Fruit fly (Drosophila melanogaster) whole organism, embryonic: ENCODE measurements around the gene CG3909.

Experiments used
- Adf1 ChIP-seq: fragments of 200-800 bp; sonication (Bioruptor generic); IDR thresholded peaks from 2 replicates; pipeline ENCODE4 v1.3.6; 2022; ENCODE audit warnings: missing biosample characterization, missing genetic modification characterization
- BEAF-32 ChIP-seq: fragments of 200-800 bp; sonication (Bioruptor generic); optimal IDR thresholded peaks from 3 replicates; lab custom pipeline; 2017; ENCODE audit warnings: missing biosample characterization, missing genetic modification characterization, mild to moderate bottlenecking, moderate library complexity, missing genetic modification reagents
- CG10321 ChIP-seq: fragments of 200-800 bp; sonication (Bioruptor generic); IDR thresholded peaks from 2 replicates; pipeline ENCODE4 v1.3.6; 2022; ENCODE audit warnings: missing biosample characterization, missing genetic modification characterization
- CG12769 ChIP-seq: fragments of 200-800 bp; sonication (Bioruptor generic); optimal IDR thresholded peaks from 2 replicates; lab custom pipeline; 2019; ENCODE audit warnings: missing biosample characterization, mild to moderate bottlenecking, missing genetic modification characterization, moderate library complexity
- CG13287 ChIP-seq: fragments of 200-800 bp; sonication (Bioruptor generic); IDR thresholded peaks from 2 replicates; pipeline ENCODE4 v1.3.6; 2022; ENCODE audit warnings: missing biosample characterization, missing genetic modification characterization; ENCODE audit not compliant: partially characterized antibody
- CG14050 ChIP-seq: fragments of 200-800 bp; sonication (Bioruptor generic); IDR thresholded peaks from 3 replicates; pipeline ENCODE4 v1.3.6; 2022; ENCODE audit warnings: missing biosample characterization, missing genetic modification characterization
- CG15479 ChIP-seq: fragments of 200-800 bp; sonication (Bioruptor generic); optimal IDR thresholded peaks from 3 replicates; lab custom pipeline; 2019; ENCODE audit warnings: missing biosample characterization, mild to moderate bottlenecking, missing genetic modification characterization, moderate library complexity
- CG1602 ChIP-seq: fragments of 200-800 bp; sonication (Bioruptor generic); optimal IDR thresholded peaks from 3 replicates; lab custom pipeline; 2016; ENCODE audit warnings: missing biosample characterization, missing genetic modification characterization
- CG1832 ChIP-seq: fragments of 200-800 bp; sonication (Bioruptor generic); optimal IDR thresholded peaks from 2 replicates; lab custom pipeline; 2017; ENCODE audit warnings: missing biosample characterization, mild to moderate bottlenecking, missing genetic modification characterization, inconsistent platforms
- CG34224 ChIP-seq: fragments of 200-800 bp; sonication (Bioruptor generic); IDR thresholded peaks from 3 replicates; pipeline ENCODE4 v1.3.6; 2022; ENCODE audit warnings: missing biosample characterization, missing genetic modification characterization; ENCODE audit not compliant: partially characterized antibody
- CG34422 ChIP-seq: fragments of 200-800 bp; sonication (Bioruptor generic); IDR thresholded peaks from 3 replicates; pipeline ENCODE4 v1.3.6; 2022; ENCODE audit warnings: missing biosample characterization, missing genetic modification characterization
- D19B ChIP-seq: fragments of 200-800 bp; sonication (Bioruptor generic); optimal IDR thresholded peaks from 2 replicates; lab custom pipeline; 2017; ENCODE audit warnings: missing biosample characterization, mild to moderate bottlenecking, missing genetic modification characterization
- Deaf1 ChIP-seq: fragments of 200-800 bp; optimal IDR thresholded peaks from 3 replicates; lab custom pipeline; 2019; ENCODE audit warnings: missing biosample characterization, mild to moderate bottlenecking, missing genetic modification characterization, moderate library complexity
- Doc3 ChIP-seq: fragments of 200-800 bp; sonication (Bioruptor generic); IDR thresholded peaks from 3 replicates; pipeline ENCODE4 v1.3.6; 2022; ENCODE audit warnings: missing biosample characterization, missing genetic modification characterization; ENCODE audit not compliant: partially characterized antibody
- ERR ChIP-seq: fragments of 200-800 bp; sonication (Bioruptor generic); optimal IDR thresholded peaks from 2 replicates; lab custom pipeline; 2016; ENCODE audit warnings: missing biosample characterization, missing genetic modification characterization
- Eip74EF ChIP-seq, 2 experiments: fragments of 200-800 bp in 1 of 2; fragments of >200 bp in 1 of 2; sonication (Bioruptor generic) in 1 of 2; optimal IDR thresholded peaks; 2 replicates each; lab custom pipeline; 2017 to 2019; ENCODE audit warnings: missing biosample characterization in 2 of 2, missing genetic modification characterization in 2 of 2, mild to moderate bottlenecking in 1 of 2, moderate library complexity in 1 of 2
- Ets97D ChIP-seq: fragments of 200-800 bp; sonication (Bioruptor generic); optimal IDR thresholded peaks from 3 replicates; lab custom pipeline; 2016; ENCODE audit warnings: missing biosample characterization, missing genetic modification characterization
- Fer1 ChIP-seq: fragments of 200-800 bp; sonication (Bioruptor generic); optimal IDR thresholded peaks from 2 replicates; lab custom pipeline; 2017; ENCODE audit warnings: missing biosample characterization, mild to moderate bottlenecking, missing genetic modification characterization
- HmgZ ChIP-seq: fragments of 200-800 bp; sonication (Bioruptor generic); optimal IDR thresholded peaks from 2 replicates; lab custom pipeline; 2018; ENCODE audit warnings: missing biosample characterization, mild to moderate bottlenecking, missing genetic modification characterization
- Hr51 ChIP-seq, 2 experiments: fragments of 200-800 bp; sonication (Bioruptor generic); optimal IDR thresholded peaks; 2 replicates in 1 of 2; 3 replicates in 1 of 2; lab custom pipeline; 2016 to 2018; ENCODE audit warnings: missing biosample characterization in 2 of 2, missing genetic modification characterization in 2 of 2, mild to moderate bottlenecking in 1 of 2, moderate library complexity in 1 of 2
- Med ChIP-seq: fragments of 200-800 bp; sonication (Bioruptor generic); peaks from one replicate; lab custom pipeline; 2016; ENCODE audit warnings: missing biosample characterization, missing genetic modification characterization, mild to moderate bottlenecking, inconsistent platforms, moderate library complexity
- Nf-YC ChIP-seq: fragments of 200-800 bp; optimal IDR thresholded peaks from 3 replicates; lab custom pipeline; 2019; ENCODE audit warnings: missing biosample characterization, mild to moderate bottlenecking, missing genetic modification characterization, moderate library complexity
- Opbp ChIP-seq: fragments of 200-800 bp; sonication (Bioruptor generic); IDR thresholded peaks from 3 replicates; pipeline ENCODE4 v1.3.6; 2022; ENCODE audit warnings: missing biosample characterization, missing genetic modification characterization; ENCODE audit not compliant: partially characterized antibody
- Trl ChIP-seq, 3 experiments: fragments of >200 bp in 2 of 3; fragments of 200-800 bp in 1 of 3; sonication (Bioruptor generic) in 1 of 3; optimal IDR thresholded peaks; 2 replicates in 1 of 3; 3 replicates in 2 of 3; lab custom pipeline; 2016 to 2017; ENCODE audit warnings: missing biosample characterization in 1 of 3, missing genetic modification characterization in 1 of 3
- cad ChIP-seq: fragments of >200 bp; optimal IDR thresholded peaks from 2 replicates; lab custom pipeline; 2017; ENCODE audit warnings: missing biosample characterization, missing genetic modification characterization
- cg ChIP-seq: fragments of 200-800 bp; sonication (Bioruptor generic); optimal IDR thresholded peaks from 3 replicates; lab custom pipeline; 2019; ENCODE audit warnings: missing biosample characterization, mild to moderate bottlenecking, missing genetic modification characterization, moderate library complexity
- chinmo ChIP-seq: fragments of 200-800 bp; sonication (Bioruptor generic); IDR thresholded peaks from 4 replicates; pipeline ENCODE4 v1.3.6; 2022; ENCODE audit warnings: missing biosample characterization, missing genetic modification characterization; ENCODE audit not compliant: partially characterized antibody
- corto ChIP-seq: fragments of 200-800 bp; sonication (Bioruptor generic); optimal IDR thresholded peaks from 2 replicates; lab custom pipeline; 2016; ENCODE audit warnings: missing biosample characterization, mild to moderate bottlenecking, missing genetic modification characterization, moderate library complexity
- ewg ChIP-seq: fragments of 200-800 bp; sonication (Bioruptor generic); optimal IDR thresholded peaks from 3 replicates; lab custom pipeline; 2017; ENCODE audit warnings: mild to moderate bottlenecking, missing biosample characterization, missing genetic modification reagents, missing genetic modification characterization
- ftz-f1 ChIP-seq: fragments of 200-800 bp; sonication (Bioruptor generic); optimal IDR thresholded peaks from 2 replicates; lab custom pipeline; 2016; ENCODE audit warnings: missing biosample characterization, missing genetic modification characterization
- hkb ChIP-seq, 2 experiments: fragments of 200-800 bp in 1 of 2; fragments of >200 bp in 1 of 2; sonication (Bioruptor generic) in 1 of 2; IDR thresholded peaks in 1 of 2; optimal IDR thresholded peaks in 1 of 2; 2 replicates each; pipeline versions ENCODE4 v1.3.6 to Lab custom; 2017 to 2022; ENCODE audit warnings: missing biosample characterization in 1 of 2, missing genetic modification characterization in 1 of 2
- klu ChIP-seq: fragments of 200-800 bp; sonication (Bioruptor generic); IDR thresholded peaks from 2 replicates; pipeline ENCODE4 v1.3.6; 2022; ENCODE audit warnings: missing biosample characterization, missing genetic modification characterization
- lbe ChIP-seq: fragments of 200-800 bp; sonication (Bioruptor generic); optimal IDR thresholded peaks from 2 replicates; lab custom pipeline; 2016; ENCODE audit warnings: missing biosample characterization, mild to moderate bottlenecking, missing genetic modification characterization
- nom ChIP-seq: fragments of 200-800 bp; sonication (Bioruptor generic); optimal IDR thresholded peaks from 2 replicates; lab custom pipeline; 2017; ENCODE audit warnings: missing biosample characterization, missing genetic modification characterization, mild to moderate bottlenecking, moderate library complexity, missing genetic modification reagents
- oc ChIP-seq: fragments of 200-800 bp; sonication (Bioruptor generic); optimal IDR thresholded peaks from 2 replicates; lab custom pipeline; 2018; ENCODE audit warnings: missing biosample characterization, mild to moderate bottlenecking, missing genetic modification characterization, moderate library complexity
- onecut ChIP-seq: fragments of 200-800 bp; sonication (Bioruptor generic); IDR thresholded peaks from 2 replicates; pipeline ENCODE4 v1.3.6; 2022; ENCODE audit warnings: missing biosample characterization, missing genetic modification characterization
- pita ChIP-seq: fragments of 200-800 bp; sonication (Bioruptor generic); optimal IDR thresholded peaks from 2 replicates; lab custom pipeline; 2017; ENCODE audit warnings: missing biosample characterization, mild to moderate bottlenecking, missing genetic modification characterization
- scrt ChIP-seq: fragments of 200-800 bp; sonication (Bioruptor generic); optimal IDR thresholded peaks from 2 replicates; lab custom pipeline; 2018; ENCODE audit warnings: missing biosample characterization, mild to moderate bottlenecking, missing genetic modification characterization, moderate library complexity
- sd ChIP-seq: fragments of 200-800 bp; sonication (Bioruptor generic); optimal IDR thresholded peaks from 3 replicates; lab custom pipeline; 2018; ENCODE audit warnings: missing biosample characterization, mild to moderate bottlenecking, missing genetic modification characterization, moderate library complexity
- seq ChIP-seq: fragments of 200-800 bp; sonication (Bioruptor generic); IDR thresholded peaks from 2 replicates; pipeline ENCODE4 v1.3.6; 2022; ENCODE audit warnings: missing biosample characterization, missing genetic modification characterization
- sr ChIP-seq: fragments of 200-800 bp; sonication (Bioruptor generic); IDR thresholded peaks from 3 replicates; pipeline ENCODE4 v1.3.6; 2022; ENCODE audit warnings: missing biosample characterization, missing genetic modification characterization
- unc-4 ChIP-seq: fragments of 200-800 bp; sonication (Bioruptor generic); IDR thresholded peaks from 2 replicates; pipeline ENCODE4 v1.3.6; 2022; ENCODE audit warnings: missing biosample characterization, missing genetic modification characterization; ENCODE audit not compliant: partially characterized antibody
- vvl ChIP-seq: fragments of 200-800 bp; sonication (Bioruptor generic); IDR thresholded peaks from 2 replicates; pipeline ENCODE4 v1.3.6; 2022; ENCODE audit warnings: missing biosample characterization, missing genetic modification characterization
- yki ChIP-seq: fragments of >200 bp; optimal IDR thresholded peaks from 3 replicates; lab custom pipeline; 2018
- zen2 ChIP-seq: fragments of 200-800 bp; sonication (Bioruptor generic); IDR thresholded peaks from 3 replicates; pipeline ENCODE4 v1.3.6; 2022; ENCODE audit warnings: missing biosample characterization, missing genetic modification characterization; ENCODE audit not compliant: partially characterized antibody

CG3909 gene

DNA sequence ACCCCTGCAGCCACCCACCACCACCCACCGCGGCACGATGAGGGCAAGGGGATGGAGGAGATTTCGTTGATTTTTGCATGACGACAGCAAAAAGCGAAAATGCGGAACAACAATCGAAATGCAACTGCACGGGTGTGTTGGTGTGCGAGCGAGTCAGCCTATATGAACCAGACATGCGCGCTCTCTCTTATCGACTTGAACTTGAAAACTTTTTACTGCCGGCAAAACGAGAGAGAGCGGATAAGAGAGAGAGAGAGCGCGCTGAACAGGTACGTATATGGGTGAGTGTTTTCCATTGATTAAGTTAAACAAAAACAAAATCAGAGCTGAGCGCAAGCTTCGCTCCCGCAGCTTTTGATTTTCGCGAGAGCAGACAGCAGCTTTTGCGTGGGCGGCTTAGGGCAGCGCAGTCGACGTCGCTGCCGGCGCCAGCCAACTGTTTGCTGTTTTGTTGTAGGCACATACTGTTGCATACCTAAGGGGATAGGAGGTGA lies 46.1 kb downstream of the CG3909 start:
- TF ChIP-seq Med (GFP tag; lab: Kevin White, UChicago) (peak; percentile 31), seq (GFP tag; lab: Robert Waterston, UW) (0 out of 2 replicates have a peak, but pooled peaks have one; percentile 17), D19B (GFP tag; lab: Kevin White, UChicago) (no peak), klu (GFP tag; lab: Robert Waterston, UW) (peak; percentile 66), Deaf1 (peak; percentile 3), corto (GFP tag; lab: Kevin White, UChicago) (peak; percentile 34), CG1832 (GFP tag; lab: Kevin White, UChicago) (peak; percentile 62), onecut (GFP tag; lab: Robert Waterston, UW) (peak; percentile 69), nom (GFP tag; lab: Kevin White, UChicago) (peak; percentile 25), Doc3 (GFP tag; lab: Robert Waterston, UW) (0 out of 3 replicates have a peak, but pooled peaks have one; percentile 13), Hr51 (GFP tag; optimal IDR thresholded peaks at IDR 0.05; lab: Kevin White, UChicago) (peak in 1 of 2 experiments; percentile 40), Adf1 (peak; percentile 99), cg (peak; percentile 78), CG10321 (GFP tag; lab: Robert Waterston, UW) (peak; percentile 86), Ets97D (GFP tag; lab: Kevin White, UChicago) (no peak), CG14050 (GFP tag; lab: Robert Waterston, UW) (no peak), CG12769 (tag; lab: Kevin White, UChicago) (peak; percentile 17), chinmo (GFP tag; lab: Robert Waterston, UW) (peak; percentile 97; the same call in 3 of the 4 replicates), CG15479 (GFP tag; lab: Kevin White, UChicago) (no peak), sd (tag; lab: Kevin White, UChicago) (peak; percentile 74), CG34224 (GFP tag; lab: Robert Waterston, UW) (peak; percentile 65; the same call in 2 of the 3 replicates), Fer1 (GFP tag; lab: Kevin White, UChicago) (peak; percentile 8), yki (lab: Kevin White, UChicago) (peak; percentile 32), zen2 (0 out of 3 replicates have a peak, but pooled peaks have one; percentile 26), cad (GFP tag; lab: Kevin White, UChicago) (no peak), hkb (optimal IDR thresholded peaks at IDR 0.05; lab: Kevin White, UChicago) (no peak), hkb (GFP tag; IDR thresholded peaks at IDR 0.05; lab: Robert Waterston, UW) (no peak), ERR (GFP tag; lab: Kevin White, UChicago) (peak; percentile 31), Nf-YC (tag; lab: Kevin White, UChicago) (peak; percentile 32), CG34422 (GFP tag; lab: Robert Waterston, UW) (peak; percentile 20; the same call in 1 of the 3 replicates), unc-4 (GFP tag; lab: Robert Waterston, UW) (peak; percentile 47), BEAF-32 (no peak), ftz-f1 (GFP tag; lab: Kevin White, UChicago) (peak; percentile 96), lbe (peak; percentile 67), Opbp (GFP tag; lab: Robert Waterston, UW) (0 out of 3 replicates have a peak, but pooled peaks have one; percentile 18), sr (GFP tag; lab: Robert Waterston, UW) (peak; percentile 99), Eip74EF (GFP tag; optimal IDR thresholded peaks at IDR 0.05; lab: Kevin White, UChicago) (peak in 1 of 2 experiments; percentile 63), CG13287 (GFP tag; lab: Robert Waterston, UW) (peak; percentile 71), CG1602 (GFP tag; lab: Kevin White, UChicago) (no peak), vvl (GFP tag; lab: Robert Waterston, UW) (0 out of 2 replicates have a peak, but pooled peaks have one; percentile 5), oc (peak; percentile 46), pita (GFP tag; lab: Kevin White, UChicago) (no peak), scrt (peak; percentile 70), Trl (optimal IDR thresholded peaks at IDR 0.05; lab: Kevin White, UChicago) (peak; percentile 90 to 98), Trl (GFP tag; optimal IDR thresholded peaks at IDR 0.05; lab: Kevin White, UChicago) (peak; percentile 51), HmgZ (tag; lab: Kevin White, UChicago) (peak; percentile 32), ewg (peak; percentile 68)
